Fruit fly (Drosophila melanogaster): ENCODE results near the gene CG31010.

DNA sequence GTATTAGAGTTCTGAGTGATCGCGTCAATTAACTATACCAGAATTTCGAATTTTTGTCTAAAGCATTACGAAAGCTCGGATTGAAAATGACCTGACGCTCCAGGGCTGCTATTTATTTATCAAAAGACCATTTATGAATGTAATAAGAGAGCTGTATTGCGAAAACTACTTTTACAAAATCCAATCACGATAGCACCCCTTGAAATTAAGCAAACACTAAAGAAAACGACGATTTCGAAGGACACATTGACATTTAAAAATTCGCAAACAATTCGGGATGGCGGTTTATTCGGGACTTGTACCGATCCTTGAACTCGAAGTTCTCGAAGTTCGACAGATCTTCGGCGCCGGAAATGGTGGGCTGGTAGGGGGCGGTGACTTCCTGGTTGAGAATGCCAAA lies 10.5 kb downstream of the CG31010 start, which contains the start of gene CG12069:
- TF ChIP-seq Gug (GFP tag; IDR thresholded peaks at IDR 0.05) (no peak), salr (GFP tag; optimal IDR thresholded peaks at IDR 0.05) (no peak), CG3032 (tag; optimal IDR thresholded peaks at IDR 0.05) (no peak), CG6854 (GFP tag; optimal IDR thresholded peaks at IDR 0.05) (no peak), CG16779 (tag; optimal IDR thresholded peaks at IDR 0.05) (no peak), Eip93F (GFP tag; optimal IDR thresholded peaks at IDR 0.05) (no peak), Blimp-1 (GFP tag; optimal IDR thresholded peaks at IDR 0.05) (no peak), Eip75B (GFP tag; optimal IDR thresholded peaks at IDR 0.05) (no peak), CG32006 (GFP tag; optimal IDR thresholded peaks at IDR 0.05) (no peak), CG34406 (GFP tag; optimal IDR thresholded peaks at IDR 0.05) (no peak)

Data from whole organism, prepupa.